Fruit fly (Drosophila melanogaster) whole organism, embryonic: ENCODE measurements around the gene HemK1.

ENCODE experiments used
- CG10959 ChIP-seq: fragments of 200-800 bp; sonication (Bioruptor generic); IDR thresholded peaks from 2 replicates; pipeline ENCODE4 v1.3.6; 2022; ENCODE audit warnings: missing biosample characterization, missing genetic modification characterization
- CG11456 ChIP-seq: fragments of 200-800 bp; sonication (Bioruptor generic); IDR thresholded peaks from 3 replicates; pipeline ENCODE4 v1.3.6; 2022; ENCODE audit warnings: missing biosample characterization, missing genetic modification characterization
- CG11696 ChIP-seq: fragments of 200-800 bp; sonication (Bioruptor generic); IDR thresholded peaks from 2 replicates; pipeline ENCODE4 v1.3.6; 2022; ENCODE audit warnings: missing biosample characterization, missing genetic modification characterization
- CG12071 ChIP-seq: fragments of 200-800 bp; sonication (Bioruptor generic); optimal IDR thresholded peaks from 3 replicates; lab custom pipeline; 2018; ENCODE audit warnings: missing biosample characterization, mild to moderate bottlenecking, missing genetic modification characterization
- CG13296 ChIP-seq: fragments of 200-800 bp; sonication (Bioruptor generic); optimal IDR thresholded peaks from 3 replicates; lab custom pipeline; 2018; ENCODE audit warnings: missing biosample characterization, mild to moderate bottlenecking, missing genetic modification characterization
- CG13424 ChIP-seq: fragments of 200-800 bp; sonication (Bioruptor generic); optimal IDR thresholded peaks from 2 replicates; lab custom pipeline; 2019; ENCODE audit warnings: missing biosample characterization, mild to moderate bottlenecking, missing genetic modification characterization, moderate library complexity
- CG14710 ChIP-seq: fragments of 200-800 bp; sonication (Bioruptor generic); optimal IDR thresholded peaks from 3 replicates; lab custom pipeline; 2019; ENCODE audit warnings: missing biosample characterization, mild to moderate bottlenecking, missing genetic modification characterization, moderate library complexity
- CG15073 ChIP-seq: fragments of 200-800 bp; sonication (Bioruptor generic); optimal IDR thresholded peaks from 2 replicates; lab custom pipeline; 2016; ENCODE audit warnings: missing biosample characterization, missing genetic modification characterization
- CG15601 ChIP-seq: fragments of 200-800 bp; sonication (Bioruptor generic); optimal IDR thresholded peaks from 3 replicates; lab custom pipeline; 2019; ENCODE audit warnings: missing biosample characterization, mild to moderate bottlenecking, missing genetic modification characterization, moderate library complexity
- CG1603 ChIP-seq: fragments of 200-800 bp; sonication (Bioruptor generic); optimal IDR thresholded peaks from 2 replicates; lab custom pipeline; 2019; ENCODE audit warnings: missing biosample characterization, mild to moderate bottlenecking, missing genetic modification characterization, moderate library complexity
- CG17328 ChIP-seq: fragments of 200-800 bp; sonication (Bioruptor generic); IDR thresholded peaks from 2 replicates; pipeline ENCODE4 v1.3.6; 2022; ENCODE audit warnings: missing biosample characterization, missing genetic modification characterization
- CG17829 ChIP-seq: fragments of 200-800 bp; optimal IDR thresholded peaks from 2 replicates; lab custom pipeline; 2019; ENCODE audit warnings: missing biosample characterization, mild to moderate bottlenecking, missing genetic modification characterization, moderate library complexity
- CG17912 ChIP-seq: fragments of 200-800 bp; sonication (Bioruptor generic); optimal IDR thresholded peaks from 2 replicates; lab custom pipeline; 2018; ENCODE audit warnings: missing biosample characterization, mild to moderate bottlenecking, missing genetic modification characterization
- CG1792 ChIP-seq: fragments of 200-800 bp; sonication (Bioruptor generic); optimal IDR thresholded peaks from 2 replicates; lab custom pipeline; 2016; ENCODE audit warnings: missing biosample characterization, missing genetic modification characterization
- CG18262 ChIP-seq: fragments of 200-800 bp; optimal IDR thresholded peaks from 3 replicates; lab custom pipeline; 2019; ENCODE audit warnings: missing biosample characterization, mild to moderate bottlenecking, missing genetic modification characterization, moderate library complexity
- CG2116 ChIP-seq: fragments of 200-800 bp; sonication (Bioruptor generic); optimal IDR thresholded peaks from 3 replicates; lab custom pipeline; 2018; ENCODE audit warnings: missing biosample characterization, mild to moderate bottlenecking, missing genetic modification characterization
- CG2202 ChIP-seq: fragments of 200-800 bp; sonication (Bioruptor generic); optimal IDR thresholded peaks from 2 replicates; lab custom pipeline; 2018; ENCODE audit warnings: missing biosample characterization, mild to moderate bottlenecking, missing genetic modification characterization
- CG3065 ChIP-seq: fragments of 200-800 bp; sonication (Bioruptor generic); optimal IDR thresholded peaks from 2 replicates; lab custom pipeline; 2016; ENCODE audit warnings: missing biosample characterization, missing genetic modification characterization
- CG32767 ChIP-seq: fragments of 200-800 bp; sonication (Bioruptor generic); IDR thresholded peaks from 2 replicates; pipeline ENCODE4 v1.3.6; 2022; ENCODE audit warnings: missing biosample characterization, missing genetic modification characterization
- CG3407 ChIP-seq: fragments of 200-800 bp; sonication (Bioruptor generic); optimal IDR thresholded peaks from 2 replicates; lab custom pipeline; 2018; ENCODE audit warnings: missing biosample characterization, mild to moderate bottlenecking, missing genetic modification characterization
- CG4282 ChIP-seq: fragments of 200-800 bp; sonication (Bioruptor generic); optimal IDR thresholded peaks from 2 replicates; lab custom pipeline; 2016; ENCODE audit warnings: missing biosample characterization, missing genetic modification characterization
- CG4328 ChIP-seq: fragments of 200-800 bp; sonication (Bioruptor generic); optimal IDR thresholded peaks from 3 replicates; lab custom pipeline; 2017; ENCODE audit warnings: missing biosample characterization, missing genetic modification reagents, missing genetic modification characterization
- CG5180 ChIP-seq: fragments of 200-800 bp; sonication (Bioruptor generic); optimal IDR thresholded peaks from 3 replicates; lab custom pipeline; 2017; ENCODE audit warnings: missing biosample characterization, missing genetic modification characterization, mild to moderate bottlenecking, moderate library complexity, missing genetic modification reagents
- CG6175 ChIP-seq: fragments of 200-800 bp; sonication (Bioruptor generic); IDR thresholded peaks from 3 replicates; pipeline ENCODE4 v1.3.6; 2022; ENCODE audit warnings: missing biosample characterization, missing genetic modification characterization
- CG6654 ChIP-seq: fragments of 200-800 bp; sonication (Bioruptor generic); optimal IDR thresholded peaks from 2 replicates; lab custom pipeline; 2017; ENCODE audit warnings: missing biosample characterization, mild to moderate bottlenecking, missing genetic modification characterization
- CG7372 ChIP-seq: fragments of 200-800 bp; sonication (Bioruptor generic); IDR thresholded peaks from 2 replicates; pipeline ENCODE4 v1.3.6; 2022; ENCODE audit warnings: missing biosample characterization, missing genetic modification characterization
- CG7987 ChIP-seq: fragments of 200-800 bp; sonication (Bioruptor generic); optimal IDR thresholded peaks from 2 replicates; lab custom pipeline; 2018; ENCODE audit warnings: missing biosample characterization, mild to moderate bottlenecking, missing genetic modification characterization, moderate library complexity
- Camta ChIP-seq: fragments of 200-800 bp; sonication (Bioruptor generic); optimal IDR thresholded peaks from 2 replicates; lab custom pipeline; 2016; ENCODE audit warnings: missing biosample characterization, missing genetic modification characterization
- Dref ChIP-seq: fragments of 200-800 bp; sonication (Bioruptor generic); IDR thresholded peaks from 2 replicates; pipeline ENCODE4 v1.3.6; 2022; ENCODE audit warnings: missing biosample characterization, missing genetic modification characterization
- ERR ChIP-seq: fragments of 200-800 bp; sonication (Bioruptor generic); optimal IDR thresholded peaks from 2 replicates; lab custom pipeline; 2016; ENCODE audit warnings: missing biosample characterization, missing genetic modification characterization
- HLH3B ChIP-seq: fragments of 200-800 bp; sonication (Bioruptor generic); IDR thresholded peaks from 2 replicates; pipeline ENCODE4 v1.3.6; 2022; ENCODE audit warnings: missing biosample characterization, missing genetic modification characterization
- Hey ChIP-seq: fragments of 200-800 bp; sonication (Bioruptor generic); optimal IDR thresholded peaks from 3 replicates; lab custom pipeline; 2018; ENCODE audit warnings: missing biosample characterization, mild to moderate bottlenecking, missing genetic modification characterization
- Sox102F ChIP-seq: fragments of 200-800 bp; sonication (Bioruptor generic); optimal IDR thresholded peaks from 2 replicates; lab custom pipeline; 2018; ENCODE audit warnings: missing biosample characterization, mild to moderate bottlenecking, missing genetic modification characterization, moderate library complexity
- bowl ChIP-seq: fragments of 200-800 bp; sonication (Bioruptor generic); IDR thresholded peaks from 2 replicates; pipeline ENCODE4 v1.3.6; 2022; ENCODE audit warnings: missing biosample characterization, missing genetic modification characterization
- cas ChIP-seq: fragments of 200-800 bp; sonication (Bioruptor generic); IDR thresholded peaks from 2 replicates; pipeline ENCODE4 v1.3.6; 2022; ENCODE audit warnings: missing biosample characterization, missing genetic modification characterization
- cato ChIP-seq: fragments of 200-800 bp; sonication (Bioruptor generic); optimal IDR thresholded peaks from 2 replicates; lab custom pipeline; 2016; ENCODE audit warnings: missing biosample characterization, missing genetic modification characterization, borderline replicate concordance
- chif ChIP-seq, 2 experiments: fragments of 200-800 bp; sonication (Bioruptor generic); optimal IDR thresholded peaks; 3 replicates each; lab custom pipeline; 2016; ENCODE audit warnings: missing biosample characterization in 2 of 2, missing genetic modification characterization in 2 of 2
- chinmo ChIP-seq: fragments of 200-800 bp; sonication (Bioruptor generic); IDR thresholded peaks from 4 replicates; pipeline ENCODE4 v1.3.6; 2022; ENCODE audit warnings: missing biosample characterization, missing genetic modification characterization; ENCODE audit not compliant: partially characterized antibody
- gsb-n ChIP-seq: fragments of 200-800 bp; sonication (Bioruptor generic); optimal IDR thresholded peaks from 3 replicates; lab custom pipeline; 2018; ENCODE audit warnings: missing biosample characterization, mild to moderate bottlenecking, missing genetic modification characterization
- insv ChIP-seq, 2 experiments: fragments of 200-800 bp; sonication (Bioruptor generic); optimal IDR thresholded peaks; 3 replicates each; lab custom pipeline; 2016 to 2018; ENCODE audit warnings: missing biosample characterization in 2 of 2, missing genetic modification characterization in 2 of 2
- jumu ChIP-seq: fragments of 200-800 bp; sonication (Bioruptor generic); optimal IDR thresholded peaks from 3 replicates; lab custom pipeline; 2016; ENCODE audit warnings: missing biosample characterization, missing genetic modification characterization
- kah ChIP-seq: fragments of 200-800 bp; sonication (Bioruptor generic); optimal IDR thresholded peaks from 2 replicates; lab custom pipeline; 2018; ENCODE audit warnings: missing biosample characterization, mild to moderate bottlenecking, missing genetic modification characterization
- nmo ChIP-seq: fragments of 200-800 bp; sonication (Bioruptor generic); optimal IDR thresholded peaks from 2 replicates; lab custom pipeline; 2018; ENCODE audit warnings: missing biosample characterization, mild to moderate bottlenecking, missing genetic modification characterization, moderate library complexity
- run ChIP-seq: fragments of 200-800 bp; sonication (Bioruptor generic); optimal IDR thresholded peaks from 3 replicates; lab custom pipeline; 2018; ENCODE audit warnings: missing biosample characterization, mild to moderate bottlenecking, missing genetic modification characterization
- salm ChIP-seq: fragments of 200-800 bp; sonication (Bioruptor generic); optimal IDR thresholded peaks from 2 replicates; lab custom pipeline; 2018; ENCODE audit warnings: missing biosample characterization, mild to moderate bottlenecking, missing genetic modification characterization
- sd ChIP-seq: fragments of 200-800 bp; sonication (Bioruptor generic); optimal IDR thresholded peaks from 3 replicates; lab custom pipeline; 2018; ENCODE audit warnings: missing biosample characterization, mild to moderate bottlenecking, missing genetic modification characterization, moderate library complexity
- slou ChIP-seq: fragments of 200-800 bp; sonication (Bioruptor generic); optimal IDR thresholded peaks from 3 replicates; lab custom pipeline; 2016; ENCODE audit warnings: missing biosample characterization, missing genetic modification characterization
- sna ChIP-seq: fragments of 200-800 bp; sonication (Bioruptor generic); IDR thresholded peaks from 2 replicates; pipeline ENCODE4 v1.3.6; 2022; ENCODE audit warnings: missing biosample characterization, missing genetic modification characterization; ENCODE audit not compliant: partially characterized antibody

Gene HemK1

DNA sequence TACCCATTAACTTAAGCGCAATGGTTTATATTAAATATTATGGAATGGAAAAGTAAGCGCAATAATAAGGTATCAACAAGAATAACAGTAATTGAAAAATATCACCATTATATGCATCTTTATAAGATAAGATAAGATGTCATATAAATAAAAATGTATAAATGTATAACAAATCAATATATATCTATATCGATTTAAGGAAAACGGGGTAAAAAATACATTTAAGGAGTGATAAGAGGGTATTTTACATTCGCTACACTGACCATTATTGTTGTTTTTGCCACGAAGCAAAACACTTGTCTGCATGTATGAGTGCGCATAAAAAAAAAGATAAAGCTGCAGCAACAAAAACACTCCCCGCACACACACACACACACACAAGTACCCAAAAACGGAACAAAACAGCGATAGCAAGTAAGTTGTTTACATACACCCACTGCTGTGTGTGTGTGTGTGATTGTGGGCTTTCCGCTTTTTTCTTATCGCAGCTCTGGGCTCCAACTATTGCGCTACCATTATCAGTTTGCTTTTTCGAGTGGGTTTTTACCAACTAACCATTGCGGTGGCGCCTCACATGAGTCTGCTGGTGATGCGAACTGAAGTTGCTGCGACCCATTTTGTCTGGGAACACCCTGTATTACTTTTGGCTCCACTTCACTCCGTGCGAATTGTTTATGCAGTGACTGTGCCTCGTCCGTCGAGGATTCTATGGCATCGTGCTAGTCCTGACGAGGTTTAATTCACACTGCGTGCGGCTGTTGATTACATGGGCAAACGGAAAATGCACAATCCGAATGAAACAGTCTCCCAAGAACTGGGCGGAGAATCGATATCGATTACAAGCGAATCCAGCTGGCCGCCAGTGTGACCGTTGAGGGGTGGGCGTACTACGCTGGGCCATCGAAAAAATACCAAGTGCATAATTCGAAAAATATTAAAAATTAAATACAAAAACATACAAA is 5.9 kb upstream of the HemK1 start, which contains the start of gene mmy (continued):
- TF ChIP-seq cas (GFP tag; lab: Robert Waterston, UW) (no peak), Dref (GFP tag; lab: Robert Waterston, UW) (peak; percentile 76), run (tag; lab: Kevin White, UChicago) (peak; percentile 11), CG3065 (GFP tag; lab: Kevin White, UChicago) (peak; percentile 36), kah (peak; percentile 19), CG4282 (peak; percentile 8), CG11696 (GFP tag; lab: Robert Waterston, UW) (0 out of 2 replicates have a peak, but pooled peaks have one; percentile 42), cato (no peak), CG17829 (tag; lab: Kevin White, UChicago) (peak; percentile 14), sd (tag; lab: Kevin White, UChicago) (peak; percentile 22), insv (GFP tag; optimal IDR thresholded peaks at IDR 0.05; lab: Kevin White, UChicago) (peak in 1 of 2 experiments; percentile 17), HLH3B (GFP tag; lab: Robert Waterston, UW) (peak; percentile 34; the same call in 1 of the 2 replicates), CG2116 (GFP tag; lab: Kevin White, UChicago) (peak; percentile 38), chinmo (peak; percentile 92; the same call in 3 of the 4 replicates), CG6175 (GFP tag; lab: Robert Waterston, UW) (peak; percentile 92), slou (GFP tag; lab: Kevin White, UChicago) (no peak), CG15073 (GFP tag; lab: Kevin White, UChicago) (no peak), CG2202 (no peak), CG14710 (tag; lab: Kevin White, UChicago) (peak; percentile 33), CG6654 (GFP tag; lab: Kevin White, UChicago) (peak; percentile 3), Camta (GFP tag; lab: Kevin White, UChicago) (no peak), salm (tag; lab: Kevin White, UChicago) (peak; percentile 13), CG10959 (GFP tag; lab: Robert Waterston, UW) (no peak), CG3407 (no peak), CG7372 (GFP tag; lab: Robert Waterston, UW) (no peak), CG12071 (no peak), Sox102F (peak; percentile 72), CG7987 (GFP tag; lab: Kevin White, UChicago) (peak; percentile 37), CG1603 (peak; percentile 63), CG32767 (0 out of 2 replicates have a peak, but pooled peaks have one; percentile 9), CG13424 (tag; lab: Kevin White, UChicago) (peak; percentile 72), CG18262 (tag; lab: Kevin White, UChicago) (peak; percentile 68), CG17328 (GFP tag; lab: Robert Waterston, UW) (peak; percentile 53), CG17912 (peak; percentile 53), bowl (GFP tag; lab: Robert Waterston, UW) (no peak), CG15601 (tag; lab: Kevin White, UChicago) (no peak), ERR (peak; percentile 50), gsb-n (tag; lab: Kevin White, UChicago) (peak; percentile 15), chif (GFP tag; optimal IDR thresholded peaks at IDR 0.05; lab: Kevin White, UChicago) (no peak), CG11456 (GFP tag; lab: Robert Waterston, UW) (no peak), nmo (GFP tag; lab: Kevin White, UChicago) (peak; percentile 78), sna (GFP tag; lab: Robert Waterston, UW) (peak; percentile 52; the same call in 1 of the 2 replicates), CG4328 (peak; percentile 43), Hey (tag; lab: Kevin White, UChicago) (no peak), CG13296 (GFP tag; lab: Kevin White, UChicago) (peak; percentile 13), jumu (GFP tag; lab: Kevin White, UChicago) (peak; percentile 15), CG5180 (no peak), CG1792 (GFP tag; lab: Kevin White, UChicago) (no peak)
